Fruit fly (Drosophila melanogaster): Measurements from ENCODE around the gene CG31751.

The CG31751 gene

dm6 chr2L:18693877-18694723 lies 17.1 kb downstream of the CG31751 start (continued):
- peak; percentile 52 for TF ChIP-seq CG12769 (tag; optimal IDR thresholded peaks at IDR 0.05)
- peak; percentile 40 for TF ChIP-seq scrt (GFP tag; optimal IDR thresholded peaks at IDR 0.05)
- no peak for TF ChIP-seq usp (GFP tag; optimal IDR thresholded peaks at IDR 0.05)
- no peak for TF ChIP-seq hb (GFP tag; IDR thresholded peaks at IDR 0.05; ENCODE audit: partially characterized antibody)
- peak; percentile 80 for TF ChIP-seq Optix (GFP tag; IDR thresholded peaks at IDR 0.05)
- no peak; the same call in 2 of the 3 replicates for TF ChIP-seq CG34224 (GFP tag; IDR thresholded peaks at IDR 0.05; ENCODE audit: partially characterized antibody)
- TF ChIP-seq trh (GFP tag; optimal IDR thresholded peaks at IDR 0.05): no peak
- TF ChIP-seq ara (GFP tag; IDR thresholded peaks at IDR 0.05): peak; percentile 64
- peak; percentile 9 for TF ChIP-seq nmo (GFP tag; optimal IDR thresholded peaks at IDR 0.05)
- TF ChIP-seq dimm (GFP tag; IDR thresholded peaks at IDR 0.05): no peak
- no peak for TF ChIP-seq stwl (tag; optimal IDR thresholded peaks at IDR 0.05)
- TF ChIP-seq CG1792 (GFP tag; optimal IDR thresholded peaks at IDR 0.05): no peak
- no peak for TF ChIP-seq CG17568 (GFP tag; optimal IDR thresholded peaks at IDR 0.05)
- peak; percentile 80 for TF ChIP-seq Rfx (GFP tag; IDR thresholded peaks at IDR 0.05)
- TF ChIP-seq chm (GFP tag; IDR thresholded peaks at IDR 0.05): no peak; the same call in 1 of the 2 replicates
- peak; percentile 79 for TF ChIP-seq CG10543 (GFP tag; optimal IDR thresholded peaks at IDR 0.05)
- peak; percentile 70 for TF ChIP-seq CG7556 (GFP tag; optimal IDR thresholded peaks at IDR 0.05)
- peak; percentile 51 for TF ChIP-seq esg (GFP tag; conservative IDR thresholded peaks at IDR 0.05)
- no peak for TF ChIP-seq bigmax (GFP tag; optimal IDR thresholded peaks at IDR 0.05)
- TF ChIP-seq Oli (tag; optimal IDR thresholded peaks at IDR 0.05): peak; percentile 8
- TF ChIP-seq fd3F (GFP tag; optimal IDR thresholded peaks at IDR 0.05): no peak
- no peak for TF ChIP-seq CG11560 (tag; IDR thresholded peaks at IDR 0.05)
- no peak for TF ChIP-seq CG30431 (GFP tag; optimal IDR thresholded peaks at IDR 0.05)
- TF ChIP-seq danr (GFP tag; IDR thresholded peaks at IDR 0.05): no peak
- 0 out of 2 replicates have a peak, but pooled peaks have one; percentile 18 for TF ChIP-seq CG31224 (GFP tag; IDR thresholded peaks at IDR 0.05)
- no peak for TF ChIP-seq Hr78 (GFP tag; optimal IDR thresholded peaks at IDR 0.05)
- TF ChIP-seq fru (optimal IDR thresholded peaks at IDR 0.05): no peak
- TF ChIP-seq CG17385 (GFP tag; optimal IDR thresholded peaks at IDR 0.05): peak; percentile 97
- TF ChIP-seq CG1529 (GFP tag; optimal IDR thresholded peaks at IDR 0.05): no peak
- TF ChIP-seq bsh (GFP tag; optimal IDR thresholded peaks at IDR 0.05): peak; percentile 17 to 53
- peak; percentile 10 for TF ChIP-seq Hand (GFP tag; optimal IDR thresholded peaks at IDR 0.05)
- peak; percentile 25 for TF ChIP-seq exex (tag; optimal IDR thresholded peaks at IDR 0.05)
- no peak for TF ChIP-seq Tbp (GFP tag; optimal IDR thresholded peaks at IDR 0.05)
- peak; percentile 39 for TF ChIP-seq CG1602 (GFP tag; optimal IDR thresholded peaks at IDR 0.05)
- TF ChIP-seq CG17802 (tag; optimal IDR thresholded peaks at IDR 0.05): peak; percentile 37
- peak; percentile 74 for TF ChIP-seq Antp (GFP tag; optimal IDR thresholded peaks at IDR 0.05)
- no peak for TF ChIP-seq CG1832 (GFP tag; optimal IDR thresholded peaks at IDR 0.05)
- TF ChIP-seq vfl (GFP tag; optimal IDR thresholded peaks at IDR 0.05): peak; percentile 1
- no peak for TF ChIP-seq hkb (optimal IDR thresholded peaks at IDR 0.05)
- TF ChIP-seq hkb (GFP tag; IDR thresholded peaks at IDR 0.05): peak; percentile 67
- TF ChIP-seq en (GFP tag; optimal IDR thresholded peaks at IDR 0.05): peak; percentile 45
- peak; percentile 43 to 79 for TF ChIP-seq crp (GFP tag; optimal IDR thresholded peaks at IDR 0.05)
- TF ChIP-seq CG2116 (GFP tag; optimal IDR thresholded peaks at IDR 0.05): peak; percentile 40
- TF ChIP-seq CG10431 (GFP tag; optimal IDR thresholded peaks at IDR 0.05): no peak
- TF ChIP-seq sna (GFP tag; IDR thresholded peaks at IDR 0.05; ENCODE audit: partially characterized antibody): no peak
- TF ChIP-seq CG18599 (GFP tag; optimal IDR thresholded peaks at IDR 0.05): peak; percentile 71
- TF ChIP-seq Mes4 (GFP tag; optimal IDR thresholded peaks at IDR 0.05): peak; percentile 14
- TF ChIP-seq B-H1 (GFP tag; IDR thresholded peaks at IDR 0.05): peak; percentile 20
- TF ChIP-seq CG7745 (tag; optimal IDR thresholded peaks at IDR 0.05): no peak

Data from whole organism, embryonic.